Worm (Caenorhabditis elegans) whole organism, midembryonic: ENCODE results near the gene vps-2.

ENCODE experiments used
- T22C8.4 ChIP-seq: fragments of 200-800 bp; sonication (Bioruptor generic); IDR thresholded peaks from 2 replicates; pipeline ENCODE4 v1.3.6; 2022; ENCODE audit warnings: missing genetic modification characterization, missing compliant biosample characterization
- flt-1 ChIP-seq: fragments of 200-800 bp; sonication (Bioruptor generic); IDR thresholded peaks from 2 replicates; pipeline ENCODE4 v1.3.6; 2022; ENCODE audit warnings: missing genetic modification characterization, missing compliant biosample characterization
- med-1 ChIP-seq: sonication (generic microtip); optimal IDR thresholded peaks from 2 replicates; lab custom pipeline; 2017; ENCODE audit warnings: missing genetic modification characterization, mild to moderate bottlenecking, missing compliant biosample characterization, antibody characterized with exemption, missing genetic modification reagents; ENCODE audit not compliant: insufficient read depth
- ref-1 ChIP-seq: fragments of 200-800 bp; sonication (Bioruptor generic); conservative IDR thresholded peaks from 2 replicates; pipeline ENCODE4 v1.3.6; 2022; ENCODE audit warnings: missing genetic modification reagents, missing genetic modification characterization, missing compliant biosample characterization
- tab-1 ChIP-seq: fragments of 200-800 bp; sonication (Bioruptor generic); IDR thresholded peaks from 2 replicates; pipeline ENCODE4 v1.3.6; 2022; ENCODE audit warnings: missing genetic modification characterization, missing compliant biosample characterization
- ztf-23 ChIP-seq: fragments of 200-800 bp; sonication (Bioruptor generic); IDR thresholded peaks from 2 replicates; pipeline ENCODE4 v1.3.6; 2022; ENCODE audit warnings: missing genetic modification reagents, missing genetic modification characterization, missing compliant biosample characterization

- TF ChIP-seq med-1 (GFP tag; lab: Kevin White, UChicago) (no peak), flt-1 (GFP tag; lab: Robert Waterston, UW) (no peak), ztf-23 (GFP tag; lab: Robert Waterston, UW) (no peak), ref-1 (GFP tag; lab: Robert Waterston, UW) (no peak), T22C8.4 (GFP tag; lab: Robert Waterston, UW) (no peak), tab-1 (GFP tag; lab: Robert Waterston, UW) (no peak)
Observed at ce11 chrII:12760497-12760896, 7.5 kb downstream of the vps-2 start, which contains the start of gene cnp-2.
